Worm (Caenorhabditis elegans): Measurements from ENCODE around the gene hil-3.

hil-3 gene

ce11 chrX:8116157-8116556 is 42.8 kb upstream of the hil-3 start, which contains the start of gene hlh-8:
Gene hlh-8, plus strand, starts transcription at chrX:8116457.
- TF ChIP-seq nhr-76 (tag; optimal IDR thresholded peaks at IDR 0.05) = no peak
- no peak for TF ChIP-seq ceh-43 (GFP tag; optimal IDR thresholded peaks at IDR 0.05)

ce11 chrX:8117827-8118317 is 41.1 kb upstream of the hil-3 start:
- TF ChIP-seq hlh-1 (tag; optimal IDR thresholded peaks at IDR 0.05) = no peak
- no peak for TF ChIP-seq mls-2 (tag; optimal IDR thresholded peaks at IDR 0.05)
- TF ChIP-seq ceh-39 (tag; optimal IDR thresholded peaks at IDR 0.05) = no peak
- no peak for TF ChIP-seq nhr-76 (tag; optimal IDR thresholded peaks at IDR 0.05)
- TF ChIP-seq nhr-28 (tag; optimal IDR thresholded peaks at IDR 0.05) = no peak
- no peak for TF ChIP-seq nhr-237 (tag; optimal IDR thresholded peaks at IDR 0.05)

ce11 chrX:8120281-8120680 is 38.7 kb upstream of the hil-3 start:
- TF ChIP-seq nhr-76 (tag; optimal IDR thresholded peaks at IDR 0.05) (no peak), lin-13 (tag; optimal IDR thresholded peaks at IDR 0.05) (no peak), blmp-1 (tag; optimal IDR thresholded peaks at IDR 0.05) (no peak), pha-4 (tag; optimal IDR thresholded peaks at IDR 0.05) (no peak), ham-2 (GFP tag; optimal IDR thresholded peaks at IDR 0.05) (no peak), drap-1 (GFP tag; optimal IDR thresholded peaks at IDR 0.05) (no peak), mls-2 (tag; optimal IDR thresholded peaks at IDR 0.05) (no peak), hlh-1 (tag; optimal IDR thresholded peaks at IDR 0.05) (no peak), cnd-1 (tag; optimal IDR thresholded peaks at IDR 0.05) (no peak), ceh-43 (GFP tag; optimal IDR thresholded peaks at IDR 0.05) (no peak), elt-1 (tag; optimal IDR thresholded peaks at IDR 0.05; ENCODE audit: borderline replicate concordance, insufficient read depth) (no peak)

ce11 chrX:8123194-8123593 is 35.8 kb upstream of the hil-3 start, which contains the start of gene C02B8.12:
Gene C02B8.12, minus strand, starts transcription at chrX:8123368.
- TF ChIP-seq sptf-1 (tag; optimal IDR thresholded peaks at IDR 0.05) (no peak), mep-1 (tag; optimal IDR thresholded peaks at IDR 0.05) (no peak), pha-4 (tag; optimal IDR thresholded peaks at IDR 0.05) (no peak), ham-2 (GFP tag; optimal IDR thresholded peaks at IDR 0.05) (no peak), ces-1 (GFP tag; optimal IDR thresholded peaks at IDR 0.05) (no peak), mab-5 (tag; optimal IDR thresholded peaks at IDR 0.05) (no peak), ceh-39 (tag; optimal IDR thresholded peaks at IDR 0.05) (no peak), bed-3 (GFP tag; optimal IDR thresholded peaks at IDR 0.05) (no peak)

- TF ChIP-seq lin-32 (GFP tag; optimal IDR thresholded peaks at IDR 0.05) (no peak), pha-4 (tag; optimal IDR thresholded peaks at IDR 0.05) (no peak), ceh-43 (GFP tag; optimal IDR thresholded peaks at IDR 0.05) (no peak), hlh-1 (tag; optimal IDR thresholded peaks at IDR 0.05) (no peak), nhr-76 (tag; optimal IDR thresholded peaks at IDR 0.05) (no peak), snpc-4 (tag; optimal IDR thresholded peaks at IDR 0.05) (no peak), flh-1 (GFP tag; optimal IDR thresholded peaks at IDR 0.05) (no peak), unc-62 (GFP tag; optimal IDR thresholded peaks at IDR 0.05) (no peak), blmp-1 (tag; optimal IDR thresholded peaks at IDR 0.05) (no peak), unc-120 (tag; optimal IDR thresholded peaks at IDR 0.05; ENCODE audit: poor library complexity, severe bottlenecking) (no peak), sem-2 (GFP tag; optimal IDR thresholded peaks at IDR 0.05) (no peak), ham-2 (GFP tag; optimal IDR thresholded peaks at IDR 0.05) (no peak)
Measured at ce11 chrX:8129543-8129942, 29.4 kb upstream of the hil-3 start, which contains the start of gene frpr-1. Gene frpr-1, minus strand, starts transcription at chrX:8129643.

ce11 chrX:8136276-8136891 is 22.6 kb upstream of the hil-3 start, which contains the start of gene C02B8.6:
Gene C02B8.6, minus strand, starts transcription at chrX:8136326.
- TF ChIP-seq ceh-83 (GFP tag; optimal IDR thresholded peaks at IDR 0.05) (no peak), lin-13 (tag; optimal IDR thresholded peaks at IDR 0.05) (no peak), lin-32 (GFP tag; optimal IDR thresholded peaks at IDR 0.05) (no peak), lsy-2 (tag; optimal IDR thresholded peaks at IDR 0.05) (no peak), zip-8 (tag; optimal IDR thresholded peaks at IDR 0.05) (no peak), bed-3 (GFP tag; optimal IDR thresholded peaks at IDR 0.05) (no peak), flh-1 (GFP tag; optimal IDR thresholded peaks at IDR 0.05) (no peak), snpc-4 (tag; optimal IDR thresholded peaks at IDR 0.05) (no peak), pha-4 (tag; optimal IDR thresholded peaks at IDR 0.05) (peak; percentile 80), unc-120 (tag; optimal IDR thresholded peaks at IDR 0.05; ENCODE audit: poor library complexity, severe bottlenecking) (peak; percentile 10), unc-39 (tag; optimal IDR thresholded peaks at IDR 0.05) (no peak), unc-62 (GFP tag; optimal IDR thresholded peaks at IDR 0.05) (peak; percentile 20), nhr-2 (tag; optimal IDR thresholded peaks at IDR 0.05) (no peak), ham-2 (GFP tag; optimal IDR thresholded peaks at IDR 0.05) (peak; percentile 1), blmp-1 (tag; optimal IDR thresholded peaks at IDR 0.05) (no peak), ceh-39 (tag; optimal IDR thresholded peaks at IDR 0.05) (peak; percentile 93), nhr-76 (tag; optimal IDR thresholded peaks at IDR 0.05) (no peak), cnd-1 (tag; optimal IDR thresholded peaks at IDR 0.05) (no peak), sptf-1 (tag; optimal IDR thresholded peaks at IDR 0.05) (no peak), M03D4.4 (tag; optimal IDR thresholded peaks at IDR 0.05) (no peak), mls-2 (tag; optimal IDR thresholded peaks at IDR 0.05) (no peak), elt-1 (tag; optimal IDR thresholded peaks at IDR 0.05; ENCODE audit: borderline replicate concordance, insufficient read depth) (no peak), tbx-8 (GFP tag; optimal IDR thresholded peaks at IDR 0.05) (no peak), mab-5 (tag; optimal IDR thresholded peaks at IDR 0.05) (no peak), ceh-43 (GFP tag; optimal IDR thresholded peaks at IDR 0.05) (no peak), hlh-1 (tag; optimal IDR thresholded peaks at IDR 0.05) (peak; percentile 64), nhr-12 (tag; optimal IDR thresholded peaks at IDR 0.05) (no peak), ces-1 (GFP tag; optimal IDR thresholded peaks at IDR 0.05) (no peak), mep-1 (tag; optimal IDR thresholded peaks at IDR 0.05) (peak; percentile 56), sem-2 (GFP tag; optimal IDR thresholded peaks at IDR 0.05) (no peak), nhr-237 (tag; optimal IDR thresholded peaks at IDR 0.05) (peak; percentile 19), elt-3 (tag; optimal IDR thresholded peaks at IDR 0.05) (no peak), nhr-28 (tag; optimal IDR thresholded peaks at IDR 0.05) (no peak)
